Fruit fly (Drosophila melanogaster) whole organism, embryonic: ENCODE measurements around the gene Spt6.

ENCODE experiments used
- ATbp ChIP-seq: fragments of 200-800 bp; sonication (Bioruptor generic); optimal IDR thresholded peaks from 2 replicates; lab custom pipeline; 2017; ENCODE audit warnings: missing biosample characterization, mild to moderate bottlenecking, missing genetic modification characterization, missing genetic modification reagents
- Bteb2 ChIP-seq: fragments of 200-800 bp; sonication (Bioruptor generic); optimal IDR thresholded peaks from 2 replicates; lab custom pipeline; 2016; ENCODE audit warnings: missing biosample characterization, missing genetic modification characterization
- CG10209 ChIP-seq: fragments of 200-800 bp; sonication (Bioruptor generic); optimal IDR thresholded peaks from 3 replicates; lab custom pipeline; 2017; ENCODE audit warnings: missing biosample characterization, mild to moderate bottlenecking, missing genetic modification characterization, missing genetic modification reagents
- CG10979 ChIP-seq: fragments of 200-800 bp; sonication (Bioruptor generic); optimal IDR thresholded peaks from 2 replicates; lab custom pipeline; 2018; ENCODE audit warnings: missing biosample characterization, mild to moderate bottlenecking, missing genetic modification characterization, moderate library complexity
- CG12391 ChIP-seq: fragments of 200-800 bp; sonication (Bioruptor generic); optimal IDR thresholded peaks from 3 replicates; lab custom pipeline; 2018; ENCODE audit warnings: missing biosample characterization, mild to moderate bottlenecking, missing genetic modification characterization, moderate library complexity
- CG14014 ChIP-seq: fragments of 200-800 bp; sonication (Bioruptor generic); IDR thresholded peaks from 2 replicates; pipeline ENCODE4 v1.3.6; 2022; ENCODE audit warnings: missing biosample characterization, missing genetic modification characterization
- CG1602 ChIP-seq: fragments of 200-800 bp; sonication (Bioruptor generic); optimal IDR thresholded peaks from 3 replicates; lab custom pipeline; 2016; ENCODE audit warnings: missing biosample characterization, missing genetic modification characterization
- CG1647 ChIP-seq: fragments of 200-800 bp; sonication (Bioruptor generic); optimal IDR thresholded peaks from 3 replicates; lab custom pipeline; 2016; ENCODE audit warnings: missing biosample characterization, missing genetic modification characterization
- CG18619 ChIP-seq: fragments of 200-800 bp; sonication (Bioruptor generic); optimal IDR thresholded peaks from 3 replicates; lab custom pipeline; 2017; ENCODE audit warnings: missing biosample characterization, mild to moderate bottlenecking, missing genetic modification characterization
- CG2199 ChIP-seq: fragments of 200-800 bp; sonication (Bioruptor generic); IDR thresholded peaks from 3 replicates; pipeline ENCODE4 v1.3.6; 2022; ENCODE audit warnings: missing biosample characterization, missing genetic modification characterization
- CG2889 ChIP-seq: fragments of 200-800 bp; sonication (Bioruptor generic); IDR thresholded peaks from 3 replicates; pipeline ENCODE4 v1.3.6; 2022; ENCODE audit warnings: missing biosample characterization, missing genetic modification characterization
- CG30020 ChIP-seq: fragments of 200-800 bp; optimal IDR thresholded peaks from 2 replicates; lab custom pipeline; 2019; ENCODE audit warnings: missing biosample characterization, mild to moderate bottlenecking, missing genetic modification characterization, moderate library complexity
- CG31365 ChIP-seq: fragments of 200-800 bp; sonication (Bioruptor generic); optimal IDR thresholded peaks from 2 replicates; lab custom pipeline; 2018; ENCODE audit warnings: missing biosample characterization, mild to moderate bottlenecking, missing genetic modification characterization
- CG32767 ChIP-seq: fragments of 200-800 bp; sonication (Bioruptor generic); IDR thresholded peaks from 2 replicates; pipeline ENCODE4 v1.3.6; 2022; ENCODE audit warnings: missing biosample characterization, missing genetic modification characterization
- CG4424 ChIP-seq: fragments of 200-800 bp; sonication (Bioruptor generic); optimal IDR thresholded peaks from 3 replicates; lab custom pipeline; 2016; ENCODE audit warnings: missing biosample characterization, missing genetic modification characterization
- CG6854 ChIP-seq: fragments of 200-800 bp; sonication (Bioruptor generic); optimal IDR thresholded peaks from 3 replicates; lab custom pipeline; 2017; ENCODE audit warnings: missing biosample characterization, mild to moderate bottlenecking, missing genetic modification characterization
- CG7839 ChIP-seq: fragments of 200-800 bp; sonication (Bioruptor generic); optimal IDR thresholded peaks from 3 replicates; lab custom pipeline; 2018; ENCODE audit warnings: missing biosample characterization, mild to moderate bottlenecking, missing genetic modification characterization, moderate library complexity
- CG9932 ChIP-seq: fragments of 200-800 bp; sonication (Bioruptor generic); IDR thresholded peaks from 2 replicates; pipeline ENCODE4 v1.3.6; 2022; ENCODE audit warnings: missing biosample characterization, missing genetic modification characterization
- Fer3 ChIP-seq: fragments of 200-800 bp; sonication (Bioruptor generic); optimal IDR thresholded peaks from 2 replicates; lab custom pipeline; 2018; ENCODE audit warnings: missing biosample characterization, mild to moderate bottlenecking, missing genetic modification characterization, moderate library complexity
- Gsc ChIP-seq: fragments of 200-800 bp; sonication (Bioruptor generic); IDR thresholded peaks from 2 replicates; pipeline ENCODE4 v1.3.6; 2022; ENCODE audit warnings: missing biosample characterization, missing genetic modification characterization
- H15 ChIP-seq: fragments of 200-800 bp; sonication (Bioruptor generic); IDR thresholded peaks from 3 replicates; pipeline ENCODE4 v1.3.6; 2022; ENCODE audit warnings: missing biosample characterization, missing genetic modification characterization
- HLH54F ChIP-seq: fragments of 200-800 bp; sonication (Bioruptor generic); optimal IDR thresholded peaks from 3 replicates; lab custom pipeline; 2016; ENCODE audit warnings: missing biosample characterization, missing genetic modification characterization
- HLHmδ ChIP-seq: fragments of 200-800 bp; sonication (Bioruptor generic); optimal IDR thresholded peaks from 2 replicates; lab custom pipeline; 2018; ENCODE audit warnings: missing biosample characterization, mild to moderate bottlenecking, missing genetic modification characterization, moderate library complexity
- Hey ChIP-seq: fragments of 200-800 bp; sonication (Bioruptor generic); optimal IDR thresholded peaks from 3 replicates; lab custom pipeline; 2018; ENCODE audit warnings: missing biosample characterization, mild to moderate bottlenecking, missing genetic modification characterization
- HmgD ChIP-seq: fragments of 200-800 bp; sonication (Bioruptor generic); optimal IDR thresholded peaks from 3 replicates; lab custom pipeline; 2016; ENCODE audit warnings: missing biosample characterization, missing genetic modification characterization
- Hr39 ChIP-seq: fragments of >200 bp; optimal IDR thresholded peaks from 2 replicates; lab custom pipeline; 2017
- Lim3 ChIP-seq: fragments of 200-800 bp; sonication (Bioruptor generic); IDR thresholded peaks from 2 replicates; pipeline ENCODE4 v1.3.6; 2022; ENCODE audit warnings: missing biosample characterization, missing genetic modification characterization
- MTF-1 ChIP-seq: fragments of 200-800 bp; sonication (Bioruptor generic); optimal IDR thresholded peaks from 2 replicates; lab custom pipeline; 2018; ENCODE audit warnings: missing biosample characterization, mild to moderate bottlenecking, missing genetic modification characterization, borderline replicate concordance
- Poxn ChIP-seq: fragments of 200-800 bp; sonication (Bioruptor generic); IDR thresholded peaks from 2 replicates; pipeline ENCODE4 v1.3.6; 2022; ENCODE audit warnings: missing biosample characterization, missing genetic modification characterization
- Ravus ChIP-seq: fragments of 200-800 bp; sonication (Bioruptor generic); IDR thresholded peaks from 2 replicates; pipeline ENCODE4 v1.3.6; 2022; ENCODE audit warnings: missing biosample characterization, missing genetic modification characterization
- aop ChIP-seq: fragments of 200-800 bp; sonication (Bioruptor generic); IDR thresholded peaks from 2 replicates; pipeline ENCODE4 v1.3.6; 2022; ENCODE audit warnings: missing biosample characterization, missing genetic modification characterization
- ash1 ChIP-seq: fragments of 200-800 bp; sonication (Bioruptor generic); optimal IDR thresholded peaks from 2 replicates; lab custom pipeline; 2018; ENCODE audit warnings: missing biosample characterization, mild to moderate bottlenecking, missing genetic modification characterization
- cato ChIP-seq: fragments of 200-800 bp; sonication (Bioruptor generic); optimal IDR thresholded peaks from 2 replicates; lab custom pipeline; 2016; ENCODE audit warnings: missing biosample characterization, missing genetic modification characterization, borderline replicate concordance
- danr ChIP-seq: fragments of 200-800 bp; sonication (Bioruptor generic); IDR thresholded peaks from 2 replicates; pipeline ENCODE4 v1.3.6; 2022; ENCODE audit warnings: missing biosample characterization, missing genetic modification characterization
- dysf ChIP-seq: fragments of 200-800 bp; sonication (Bioruptor generic); IDR thresholded peaks from 3 replicates; pipeline ENCODE4 v1.3.6; 2022; ENCODE audit warnings: missing biosample characterization, missing genetic modification characterization
- esg ChIP-seq: fragments of 200-800 bp; sonication (Bioruptor generic); conservative IDR thresholded peaks from 2 replicates; pipeline ENCODE4 v1.3.6; 2022; ENCODE audit warnings: missing biosample characterization, missing genetic modification characterization
- gce ChIP-seq: fragments of 200-800 bp; sonication (Bioruptor generic); IDR thresholded peaks from 3 replicates; pipeline ENCODE4 v1.3.6; 2022; ENCODE audit warnings: missing biosample characterization, missing genetic modification characterization
- h ChIP-seq: fragments of >200 bp; optimal IDR thresholded peaks from 2 replicates; lab custom pipeline; 2017
- insv ChIP-seq, 2 experiments: fragments of 200-800 bp; sonication (Bioruptor generic); optimal IDR thresholded peaks; 3 replicates each; lab custom pipeline; 2016 to 2018; ENCODE audit warnings: missing biosample characterization in 2 of 2, missing genetic modification characterization in 2 of 2
- lab ChIP-seq: fragments of 200-800 bp; sonication (Bioruptor generic); optimal IDR thresholded peaks from 3 replicates; lab custom pipeline; 2017; ENCODE audit warnings: missing biosample characterization, missing genetic modification characterization, mild to moderate bottlenecking, moderate library complexity, missing genetic modification reagents
- mam ChIP-seq: fragments of 200-800 bp; sonication (Bioruptor generic); optimal IDR thresholded peaks from 3 replicates; lab custom pipeline; 2016; ENCODE audit warnings: missing biosample characterization, missing genetic modification characterization
- nerfin-2 ChIP-seq: fragments of 200-800 bp; sonication (Bioruptor generic); IDR thresholded peaks from 2 replicates; pipeline ENCODE4 v1.3.6; 2022; ENCODE audit warnings: missing biosample characterization, missing genetic modification characterization; ENCODE audit not compliant: partially characterized antibody
- org-1 ChIP-seq: fragments of 200-800 bp; sonication (Bioruptor generic); optimal IDR thresholded peaks from 2 replicates; lab custom pipeline; 2017; ENCODE audit warnings: missing biosample characterization, missing genetic modification characterization
- pho ChIP-seq: fragments of 200-800 bp; sonication (Bioruptor generic); optimal IDR thresholded peaks from 2 replicates; lab custom pipeline; 2016; ENCODE audit warnings: missing biosample characterization, missing genetic modification characterization
- so ChIP-seq: fragments of 200-800 bp; sonication (Bioruptor generic); IDR thresholded peaks from 3 replicates; pipeline ENCODE4 v1.3.6; 2022; ENCODE audit warnings: missing biosample characterization, missing genetic modification characterization
- sug ChIP-seq: fragments of 200-800 bp; optimal IDR thresholded peaks from 2 replicates; lab custom pipeline; 2019; ENCODE audit warnings: missing biosample characterization, mild to moderate bottlenecking, missing genetic modification characterization, moderate library complexity
- tgo ChIP-seq: fragments of 200-800 bp; sonication (Bioruptor generic); IDR thresholded peaks from 3 replicates; pipeline ENCODE4 v1.3.6; 2022; ENCODE audit warnings: missing biosample characterization, missing genetic modification characterization
- tup ChIP-seq: fragments of 200-800 bp; sonication (Bioruptor generic); optimal IDR thresholded peaks from 2 replicates; lab custom pipeline; 2016; ENCODE audit warnings: missing biosample characterization, mild to moderate bottlenecking, missing genetic modification characterization, moderate library complexity
- wor ChIP-seq: fragments of 200-800 bp; sonication (Bioruptor generic); IDR thresholded peaks from 2 replicates; pipeline ENCODE4 v1.3.6; 2022; ENCODE audit warnings: missing biosample characterization, missing genetic modification characterization
- zen ChIP-seq: fragments of 200-800 bp; sonication (Bioruptor generic); optimal IDR thresholded peaks from 3 replicates; lab custom pipeline; 2018; ENCODE audit warnings: missing biosample characterization, mild to moderate bottlenecking, missing genetic modification characterization, moderate library complexity
- zf30C ChIP-seq: fragments of 200-800 bp; sonication (Bioruptor generic); optimal IDR thresholded peaks from 3 replicates; lab custom pipeline; 2018; ENCODE audit warnings: missing biosample characterization, mild to moderate bottlenecking, missing genetic modification characterization

Spt6 gene

DNA sequence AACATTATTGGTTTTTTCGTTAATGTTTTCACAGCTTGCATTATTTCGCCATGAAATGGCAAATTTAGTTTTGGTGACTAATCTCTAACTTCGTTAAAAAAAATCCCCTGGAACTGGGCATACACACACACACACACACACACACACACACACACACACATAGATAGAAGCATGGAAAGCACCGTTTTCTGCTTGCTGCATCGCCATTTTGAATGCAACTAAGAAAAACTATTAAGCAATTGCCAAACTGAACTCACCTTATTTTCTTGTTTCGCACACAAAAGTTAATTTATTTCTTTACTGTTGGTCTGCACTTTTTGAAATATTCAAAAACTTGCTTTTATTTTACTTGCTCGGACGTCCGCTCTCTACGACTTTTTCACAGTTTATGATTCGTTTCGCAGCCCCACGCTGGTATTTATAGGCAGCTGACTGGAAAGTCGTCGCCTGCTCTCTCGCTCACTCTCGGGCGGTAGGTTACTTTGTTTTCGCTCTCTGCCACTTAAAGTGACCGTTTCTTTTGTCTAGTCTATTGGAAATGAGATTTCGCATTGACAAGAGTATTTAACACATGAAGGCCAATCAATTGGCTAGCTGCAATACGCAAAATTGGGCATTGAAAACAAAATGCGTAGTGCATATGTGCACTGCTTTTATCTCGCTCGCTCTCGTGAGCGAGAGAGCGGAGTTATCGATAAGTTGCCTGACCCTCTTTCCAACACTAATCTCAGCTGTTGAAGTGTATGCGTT lies 11.5 kb downstream of the Spt6 start (continued):
- TF ChIP-seq tgo (GFP tag; lab: Robert Waterston, UW) (no peak), Hr39 (lab: Kevin White, UChicago) (no peak), HLHmδ (GFP tag; lab: Kevin White, UChicago) (no peak), CG7839 (tag; lab: Kevin White, UChicago) (no peak), CG32767 (GFP tag; lab: Robert Waterston, UW) (no peak), HLH54F (GFP tag; lab: Kevin White, UChicago) (no peak), Poxn (GFP tag; lab: Robert Waterston, UW) (no peak), H15 (GFP tag; lab: Robert Waterston, UW) (no peak), CG4424 (peak; percentile 42), zf30C (GFP tag; lab: Kevin White, UChicago) (no peak), Gsc (no peak), CG9932 (GFP tag; lab: Robert Waterston, UW) (no peak), cato (no peak), esg (GFP tag; lab: Robert Waterston, UW) (no peak), CG2889 (no peak), MTF-1 (peak; percentile 18), ash1 (GFP tag; lab: Kevin White, UChicago) (no peak), lab (GFP tag; lab: Kevin White, UChicago) (peak; percentile 45), wor (GFP tag; lab: Robert Waterston, UW) (no peak), insv (GFP tag; optimal IDR thresholded peaks at IDR 0.05; lab: Kevin White, UChicago) (peak in 1 of 2 experiments; percentile 49), gce (GFP tag; lab: Robert Waterston, UW) (no peak), CG10209 (GFP tag; lab: Kevin White, UChicago) (peak; percentile 21), ATbp (GFP tag; lab: Kevin White, UChicago) (no peak), sug (tag; lab: Kevin White, UChicago) (no peak), CG14014 (GFP tag; lab: Robert Waterston, UW) (no peak), org-1 (GFP tag; lab: Kevin White, UChicago) (peak; percentile 6), danr (GFP tag; lab: Robert Waterston, UW) (no peak), Bteb2 (GFP tag; lab: Kevin White, UChicago) (no peak), Fer3 (peak; percentile 9), CG12391 (tag; lab: Kevin White, UChicago) (peak; percentile 6), CG2199 (0 out of 3 replicates have a peak, but pooled peaks have one; percentile 46), CG30020 (tag; lab: Kevin White, UChicago) (no peak), mam (GFP tag; lab: Kevin White, UChicago) (no peak), CG6854 (peak; percentile 3), HmgD (GFP tag; lab: Kevin White, UChicago) (no peak), so (GFP tag; lab: Robert Waterston, UW) (no peak), nerfin-2 (GFP tag; lab: Robert Waterston, UW) (no peak), tup (no peak), CG1647 (GFP tag; lab: Kevin White, UChicago) (no peak), Lim3 (GFP tag; lab: Robert Waterston, UW) (no peak), aop (GFP tag; lab: Robert Waterston, UW) (no peak), CG1602 (GFP tag; lab: Kevin White, UChicago) (no peak), CG31365 (tag; lab: Kevin White, UChicago) (no peak), pho (GFP tag; lab: Kevin White, UChicago) (peak; percentile 30), Ravus (GFP tag; lab: Robert Waterston, UW) (no peak), dysf (GFP tag; lab: Robert Waterston, UW) (no peak), h (lab: Kevin White, UChicago) (no peak), CG10979 (tag; lab: Kevin White, UChicago) (no peak), CG18619 (peak; percentile 39), zen (no peak), Hey (tag; lab: Kevin White, UChicago) (no peak)
